Fruit fly (Drosophila melanogaster) whole organism, prepupa: Measurements from ENCODE around the gene CG9550.
A peak's percentile ranks its signal among the peaks of the same experiment; 100 is the strongest.

Experiments used
- CG10631 ChIP-seq: fragments of 200-800 bp; sonication (Bioruptor generic); optimal IDR thresholded peaks from 2 replicates; lab custom pipeline; 2016; ENCODE audit warnings: missing biosample characterization, missing genetic modification characterization
- CG11294 ChIP-seq: fragments of 200-800 bp; sonication (Bioruptor generic); IDR thresholded peaks from 2 replicates; pipeline ENCODE4 v1.3.6; 2022; ENCODE audit warnings: missing biosample characterization, missing genetic modification characterization
- CG11762 ChIP-seq: fragments of 200-800 bp; sonication (Bioruptor generic); optimal IDR thresholded peaks from 3 replicates; lab custom pipeline; 2016; ENCODE audit warnings: missing biosample characterization, missing genetic modification characterization; ENCODE audit not compliant: insufficient read depth
- CG15336 ChIP-seq: fragments of 200-800 bp; sonication (Bioruptor generic); IDR thresholded peaks from 2 replicates; pipeline ENCODE4 v1.3.6; 2022; ENCODE audit warnings: missing biosample characterization, missing genetic modification characterization
- CG1621 ChIP-seq: fragments of 200-800 bp; sonication (Bioruptor generic); optimal IDR thresholded peaks from 3 replicates; lab custom pipeline; 2018; ENCODE audit warnings: missing biosample characterization, mild to moderate bottlenecking, missing genetic modification characterization
- CG16779 ChIP-seq: fragments of 200-800 bp; sonication (Bioruptor generic); optimal IDR thresholded peaks from 3 replicates; lab custom pipeline; 2017; ENCODE audit warnings: missing biosample characterization, mild to moderate bottlenecking, missing genetic modification characterization
- CG3032 ChIP-seq: fragments of 200-800 bp; optimal IDR thresholded peaks from 2 replicates; lab custom pipeline; 2019; ENCODE audit warnings: missing biosample characterization, mild to moderate bottlenecking, missing genetic modification characterization, moderate library complexity
- CG32006 ChIP-seq: fragments of 200-800 bp; sonication (Bioruptor generic); optimal IDR thresholded peaks from 3 replicates; lab custom pipeline; 2017; ENCODE audit warnings: missing biosample characterization, mild to moderate bottlenecking, missing genetic modification characterization
- CG3919 ChIP-seq: fragments of 200-800 bp; sonication (Bioruptor generic); optimal IDR thresholded peaks from 3 replicates; lab custom pipeline; 2016; ENCODE audit warnings: missing biosample characterization, missing genetic modification characterization
- CG4318 ChIP-seq: fragments of 200-800 bp; sonication (Bioruptor generic); optimal IDR thresholded peaks from 3 replicates; lab custom pipeline; 2017; ENCODE audit warnings: missing biosample characterization, mild to moderate bottlenecking, missing genetic modification characterization
- CG6163 ChIP-seq: fragments of 200-800 bp; sonication (Bioruptor generic); IDR thresholded peaks from 3 replicates; pipeline ENCODE4 v1.3.6; 2022; ENCODE audit warnings: missing biosample characterization, missing genetic modification characterization
- CG6792 ChIP-seq: fragments of 200-800 bp; sonication (Bioruptor generic); optimal IDR thresholded peaks from 3 replicates; lab custom pipeline; 2016; ENCODE audit warnings: missing biosample characterization, missing genetic modification characterization
- CG6808 ChIP-seq: fragments of 200-800 bp; sonication (Bioruptor generic); optimal IDR thresholded peaks from 3 replicates; lab custom pipeline; 2017; ENCODE audit warnings: missing biosample characterization, missing genetic modification characterization, mild to moderate bottlenecking, moderate library complexity, missing genetic modification reagents
- CG6854 ChIP-seq: fragments of 200-800 bp; sonication (Bioruptor generic); optimal IDR thresholded peaks from 2 replicates; lab custom pipeline; 2017; ENCODE audit warnings: missing biosample characterization, mild to moderate bottlenecking, missing genetic modification characterization
- CG8632 ChIP-seq: fragments of 200-800 bp; sonication (Bioruptor generic); optimal IDR thresholded peaks from 3 replicates; lab custom pipeline; 2016; ENCODE audit warnings: missing biosample characterization, missing genetic modification characterization
- CG9139 ChIP-seq: fragments of 200-800 bp; sonication (Bioruptor generic); optimal IDR thresholded peaks from 3 replicates; lab custom pipeline; 2017; ENCODE audit warnings: missing biosample characterization, mild to moderate bottlenecking, missing genetic modification characterization
- Eip78C ChIP-seq: fragments of 200-800 bp; sonication (Bioruptor generic); peaks from one replicate; lab custom pipeline; 2016; ENCODE audit warnings: missing biosample characterization, missing genetic modification characterization
- Eip93F ChIP-seq: fragments of 200-800 bp; sonication (Bioruptor generic); optimal IDR thresholded peaks from 2 replicates; lab custom pipeline; 2016; ENCODE audit warnings: missing biosample characterization, mild to moderate bottlenecking, missing genetic modification characterization
- Ets21C ChIP-seq: fragments of 200-800 bp; sonication (Bioruptor generic); optimal IDR thresholded peaks from 3 replicates; lab custom pipeline; 2016; ENCODE audit warnings: missing biosample characterization, missing genetic modification characterization
- Ets96B ChIP-seq: fragments of 200-800 bp; optimal IDR thresholded peaks from 2 replicates; lab custom pipeline; 2019; ENCODE audit warnings: missing biosample characterization, mild to moderate bottlenecking, missing genetic modification characterization, moderate library complexity
- Gug ChIP-seq: fragments of 200-800 bp; sonication (Bioruptor generic); IDR thresholded peaks from 2 replicates; pipeline ENCODE4 v1.3.6; 2022; ENCODE audit warnings: missing biosample characterization, missing genetic modification characterization
- Hr38 ChIP-seq: sonication (Bioruptor generic); optimal IDR thresholded peaks from 2 replicates; lab custom pipeline; 2016; ENCODE audit warnings: missing biosample characterization, missing genetic modification characterization
- Hr39 ChIP-seq: fragments of 200-800 bp; sonication (Bioruptor generic); optimal IDR thresholded peaks from 2 replicates; lab custom pipeline; 2016; ENCODE audit warnings: missing biosample characterization, missing genetic modification characterization
- Met ChIP-seq: fragments of 200-800 bp; sonication (Bioruptor generic); optimal IDR thresholded peaks from 3 replicates; lab custom pipeline; 2016; ENCODE audit warnings: missing biosample characterization, missing genetic modification characterization
- OdsH ChIP-seq: fragments of 200-800 bp; sonication (Bioruptor generic); optimal IDR thresholded peaks from 3 replicates; lab custom pipeline; 2016; ENCODE audit warnings: missing biosample characterization, missing genetic modification characterization
- Smox ChIP-seq: fragments of 200-800 bp; sonication (Bioruptor generic); optimal IDR thresholded peaks from 3 replicates; lab custom pipeline; 2016; ENCODE audit warnings: missing biosample characterization, missing genetic modification characterization
- Sox14 ChIP-seq: fragments of 200-800 bp; sonication (Bioruptor generic); optimal IDR thresholded peaks from 3 replicates; lab custom pipeline; 2016; ENCODE audit warnings: missing biosample characterization, missing genetic modification characterization
- achi ChIP-seq: fragments of 200-800 bp; sonication (Bioruptor generic); optimal IDR thresholded peaks from 3 replicates; lab custom pipeline; 2016; ENCODE audit warnings: missing biosample characterization, missing genetic modification characterization
- acj6 ChIP-seq: fragments of 200-800 bp; sonication (Bioruptor generic); optimal IDR thresholded peaks from 3 replicates; lab custom pipeline; 2016; ENCODE audit warnings: missing biosample characterization, missing genetic modification characterization
- cyc ChIP-seq: fragments of 200-800 bp; sonication (Bioruptor generic); optimal IDR thresholded peaks from 3 replicates; lab custom pipeline; 2016; ENCODE audit warnings: missing biosample characterization, missing genetic modification characterization
- dac ChIP-seq: fragments of 200-800 bp; sonication (Bioruptor generic); optimal IDR thresholded peaks from 2 replicates; lab custom pipeline; 2017; ENCODE audit warnings: missing biosample characterization, mild to moderate bottlenecking, missing genetic modification characterization
- dsx ChIP-seq: fragments of 200-800 bp; optimal IDR thresholded peaks from 3 replicates; lab custom pipeline; 2019; ENCODE audit warnings: missing biosample characterization, mild to moderate bottlenecking, missing genetic modification characterization, moderate library complexity; ENCODE audit not compliant: poor library complexity, severe bottlenecking
- eg ChIP-seq: fragments of 200-800 bp; sonication (Bioruptor generic); IDR thresholded peaks from 3 replicates; pipeline ENCODE4 v1.3.6; 2022; ENCODE audit warnings: missing biosample characterization, missing genetic modification characterization
- esn ChIP-seq: fragments of 200-800 bp; sonication (Bioruptor generic); optimal IDR thresholded peaks from 2 replicates; lab custom pipeline; 2016; ENCODE audit warnings: missing biosample characterization, mild to moderate bottlenecking, missing genetic modification characterization, moderate library complexity
- fd59A ChIP-seq: fragments of 200-800 bp; sonication (Bioruptor generic); optimal IDR thresholded peaks from 2 replicates; lab custom pipeline; 2017; ENCODE audit warnings: missing biosample characterization, mild to moderate bottlenecking, missing genetic modification characterization, missing genetic modification reagents
- fd85E ChIP-seq: fragments of 200-800 bp; sonication (Bioruptor generic); optimal IDR thresholded peaks from 3 replicates; lab custom pipeline; 2016; ENCODE audit warnings: missing biosample characterization, missing genetic modification characterization
- fkh ChIP-seq: fragments of 200-800 bp; sonication (Bioruptor generic); optimal IDR thresholded peaks from 3 replicates; lab custom pipeline; 2017; ENCODE audit warnings: missing biosample characterization, mild to moderate bottlenecking, missing genetic modification characterization, moderate library complexity
- lz ChIP-seq: fragments of 200-800 bp; sonication (Bioruptor generic); optimal IDR thresholded peaks from 3 replicates; lab custom pipeline; 2016; ENCODE audit warnings: missing biosample characterization, missing genetic modification characterization
- net ChIP-seq: fragments of 200-800 bp; sonication (Bioruptor generic); optimal IDR thresholded peaks from 3 replicates; lab custom pipeline; 2016; ENCODE audit warnings: missing biosample characterization, missing genetic modification characterization
- pdm3 ChIP-seq: fragments of 200-800 bp; sonication (Bioruptor generic); optimal IDR thresholded peaks from 3 replicates; lab custom pipeline; 2016; ENCODE audit warnings: missing biosample characterization, missing genetic modification characterization
- salr ChIP-seq, 2 experiments: fragments of 200-800 bp; sonication (Bioruptor generic); optimal IDR thresholded peaks; 3 replicates each; lab custom pipeline; 2016 to 2018; ENCODE audit warnings: missing biosample characterization in 2 of 2, missing genetic modification characterization in 2 of 2, mild to moderate bottlenecking in 1 of 2
- spab ChIP-seq: fragments of 200-800 bp; sonication (Bioruptor generic); optimal IDR thresholded peaks from 2 replicates; lab custom pipeline; 2017; ENCODE audit warnings: missing biosample characterization, mild to moderate bottlenecking, missing genetic modification characterization, missing genetic modification reagents
- topi ChIP-seq: fragments of 200-800 bp; sonication (Bioruptor generic); optimal IDR thresholded peaks from 3 replicates; lab custom pipeline; 2016; ENCODE audit warnings: missing biosample characterization, missing genetic modification characterization
- vri ChIP-seq: fragments of 200-800 bp; sonication (Bioruptor generic); optimal IDR thresholded peaks from 3 replicates; lab custom pipeline; 2016; ENCODE audit warnings: missing biosample characterization, mild to moderate bottlenecking, missing genetic modification characterization

Gene CG9550

dm6 chr2L:6455032-6455954 is 41.6 kb upstream of the CG9550 start, which contains the start of gene retm (continued):
- TF ChIP-seq esn: no peak
- no peak for TF ChIP-seq net (GFP tag; lab: Kevin White, UChicago)
- no peak for TF ChIP-seq CG15336 (GFP tag; lab: Robert Waterston, UW)
- no peak for TF ChIP-seq CG11762 (GFP tag; lab: Kevin White, UChicago)
- peak in 1 of 2 experiments; percentile 8 for TF ChIP-seq salr (GFP tag; optimal IDR thresholded peaks at IDR 0.05; lab: Kevin White, UChicago)
- TF ChIP-seq CG6808 (GFP tag; lab: Kevin White, UChicago): no peak
- no peak for TF ChIP-seq CG9139 (GFP tag; lab: Kevin White, UChicago)
- TF ChIP-seq pdm3 (GFP tag; lab: Kevin White, UChicago): no peak
- no peak for TF ChIP-seq fd85E (GFP tag; lab: Kevin White, UChicago)
- TF ChIP-seq CG16779 (tag; lab: Kevin White, UChicago): no peak
- no peak for TF ChIP-seq topi (GFP tag; lab: Kevin White, UChicago)
- no peak for TF ChIP-seq lz (GFP tag; lab: Kevin White, UChicago)
- TF ChIP-seq dsx (GFP tag; lab: Kevin White, UChicago): no peak
- peak; percentile 11; the same call in 1 of the 3 replicates for TF ChIP-seq CG6163 (GFP tag; lab: Robert Waterston, UW)
- TF ChIP-seq Eip93F (GFP tag; lab: Kevin White, UChicago): no peak
- TF ChIP-seq spab: no peak
- no peak for TF ChIP-seq CG1621
- TF ChIP-seq CG32006 (GFP tag; lab: Kevin White, UChicago): no peak
- no peak for TF ChIP-seq Sox14
- no peak for TF ChIP-seq CG6792
- TF ChIP-seq eg (GFP tag; lab: Robert Waterston, UW): no peak
- TF ChIP-seq achi: no peak
- TF ChIP-seq Ets21C (GFP tag; lab: Kevin White, UChicago): no peak
- TF ChIP-seq OdsH (GFP tag; lab: Kevin White, UChicago): no peak
- TF ChIP-seq Met (GFP tag; lab: Kevin White, UChicago): no peak
- TF ChIP-seq CG6854 (GFP tag; lab: Kevin White, UChicago): peak; percentile 52
- TF ChIP-seq Eip78C (GFP tag; lab: Kevin White, UChicago): no peak
- no peak for TF ChIP-seq CG3919 (GFP tag; lab: Kevin White, UChicago)
- no peak for TF ChIP-seq cyc (GFP tag; lab: Kevin White, UChicago)

- TF ChIP-seq acj6 (GFP tag; lab: Kevin White, UChicago) (peak; percentile 60), Eip78C (GFP tag; lab: Kevin White, UChicago) (peak; percentile 85), CG32006 (GFP tag; lab: Kevin White, UChicago) (peak; percentile 50), CG10631 (GFP tag; lab: Kevin White, UChicago) (no peak), fkh (GFP tag; lab: Kevin White, UChicago) (no peak), Hr38 (GFP tag; lab: Kevin White, UChicago) (no peak), CG16779 (tag; lab: Kevin White, UChicago) (no peak), spab (no peak), Gug (peak; percentile 32; the same call in 1 of the 2 replicates), CG3032 (tag; lab: Kevin White, UChicago) (peak; percentile 58), Met (GFP tag; lab: Kevin White, UChicago) (peak; percentile 17), CG6808 (GFP tag; lab: Kevin White, UChicago) (peak; percentile 11), dac (GFP tag; lab: Kevin White, UChicago) (peak; percentile 10), vri (GFP tag; lab: Kevin White, UChicago) (no peak), pdm3 (GFP tag; lab: Kevin White, UChicago) (peak; percentile 63), Sox14 (peak; percentile 55), fd59A (GFP tag; lab: Kevin White, UChicago) (no peak), CG11762 (GFP tag; lab: Kevin White, UChicago) (peak; percentile 36), CG15336 (GFP tag; lab: Robert Waterston, UW) (peak; percentile 45; the same call in 1 of the 2 replicates), Smox (GFP tag; lab: Kevin White, UChicago) (peak; percentile 38), topi (GFP tag; lab: Kevin White, UChicago) (peak; percentile 37), CG11294 (GFP tag; lab: Robert Waterston, UW) (no peak; the same call in 1 of the 2 replicates), CG8632 (GFP tag; lab: Kevin White, UChicago) (peak; percentile 10), achi (peak; percentile 37), net (GFP tag; lab: Kevin White, UChicago) (peak; percentile 3), eg (GFP tag; lab: Robert Waterston, UW) (no peak), Hr39 (GFP tag; lab: Kevin White, UChicago) (peak; percentile 67), lz (GFP tag; lab: Kevin White, UChicago) (peak; percentile 57), CG4318 (GFP tag; lab: Kevin White, UChicago) (no peak), Ets96B (peak; percentile 34), dsx (GFP tag; lab: Kevin White, UChicago) (peak; percentile 2)
Measured at dm6 chr2L:6455955-6456599, 40.8 kb upstream of the CG9550 start, which contains the start of gene frj. Gene frj (plus strand): TSS chr2L:6456052.
